Worm (Caenorhabditis elegans): ENCODE data around the gene srx-92.

srx-92 gene

ce11 chrV:7325285-7325684 lies at the start of gene srx-92:
srx-92 (minus strand) TSS chrV:7325385.
- no peak for TF ChIP-seq ztf-11 (tag; optimal IDR thresholded peaks at IDR 0.05)
- no peak for TF ChIP-seq nhr-28 (tag; optimal IDR thresholded peaks at IDR 0.05)
- no peak for TF ChIP-seq nhr-43 (tag; optimal IDR thresholded peaks at IDR 0.05; ENCODE audit: poor library complexity, severe bottlenecking)
- TF ChIP-seq unc-39 (tag; optimal IDR thresholded peaks at IDR 0.05), result no peak
- TF ChIP-seq eor-1 (tag; optimal IDR thresholded peaks at IDR 0.05), result no peak
- no peak for TF ChIP-seq sea-2 (GFP tag; optimal IDR thresholded peaks at IDR 0.05)
- TF ChIP-seq elt-1 (tag; optimal IDR thresholded peaks at IDR 0.05), result no peak

DNA sequence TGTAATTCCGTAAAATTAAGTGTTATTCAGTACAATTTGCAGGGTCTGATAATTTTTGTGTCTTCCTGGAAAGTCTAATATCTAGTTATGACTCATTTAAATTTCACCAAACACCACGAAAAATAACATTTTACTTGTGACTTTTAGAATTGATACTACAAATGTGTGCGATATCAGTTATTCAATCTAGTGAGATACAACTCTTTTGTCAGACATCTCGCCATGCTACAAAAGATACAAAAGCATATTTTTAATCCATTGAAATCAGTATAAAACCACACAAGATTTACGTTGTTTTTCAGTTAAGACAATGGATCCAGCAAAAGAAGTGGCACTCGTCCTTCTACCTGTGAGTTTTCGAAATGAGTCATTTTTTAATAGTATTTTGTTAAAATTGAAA lies 48.9 kb upstream of the srx-92 start, which contains the start of gene srx-56:
srx-56 (plus strand) TSS at position 301 of the 400 bp plus-strand sequence.
- TF ChIP-seq nfya-1 (tag; optimal IDR thresholded peaks at IDR 0.05; ENCODE audit: insufficient read depth) (no peak), nhr-23 (tag; optimal IDR thresholded peaks at IDR 0.05) (no peak), egl-27 (tag; optimal IDR thresholded peaks at IDR 0.05) (no peak), aly-2 (tag; optimal IDR thresholded peaks at IDR 0.05) (no peak), R02D3.7 (tag; optimal IDR thresholded peaks at IDR 0.05) (no peak), ceh-82 (tag; optimal IDR thresholded peaks at IDR 0.05) (no peak), ZK546.5 (tag; optimal IDR thresholded peaks at IDR 0.05) (no peak), pha-4 (tag; optimal IDR thresholded peaks at IDR 0.05) (no peak), skn-1 (tag; optimal IDR thresholded peaks at IDR 0.05) (no peak), ceh-9 (tag; optimal IDR thresholded peaks at IDR 0.05) (no peak), nhr-237 (tag; optimal IDR thresholded peaks at IDR 0.05) (no peak), nhr-28 (tag; optimal IDR thresholded peaks at IDR 0.05) (no peak)

DNA sequence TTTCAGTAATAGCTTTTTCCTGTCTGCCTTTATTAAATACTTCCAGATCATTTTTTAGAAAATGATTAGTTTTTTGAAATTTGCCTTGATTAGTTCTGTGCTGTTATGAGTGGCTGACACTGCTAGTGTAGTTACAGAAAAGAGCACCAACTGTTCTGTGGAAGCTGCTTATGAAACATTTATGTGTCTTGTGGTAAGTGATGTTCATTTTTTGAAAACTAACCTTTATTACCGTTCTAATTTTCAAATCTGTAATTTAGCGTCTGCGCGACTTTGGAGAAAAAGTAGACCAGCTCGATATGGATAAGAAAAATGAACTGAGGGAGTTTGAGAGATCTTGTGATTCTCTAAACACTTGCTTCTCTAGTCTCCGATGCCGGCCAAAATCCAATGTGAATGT lies 44.4 kb upstream of the srx-92 start, which contains the start of gene srj-14:
srj-14 (plus strand) TSS at position 131 of the 400 bp plus-strand sequence.
- TF ChIP-seq R02D3.7 (tag; optimal IDR thresholded peaks at IDR 0.05) (no peak), lsy-12 (tag; optimal IDR thresholded peaks at IDR 0.05) (no peak), ceh-9 (tag; optimal IDR thresholded peaks at IDR 0.05) (no peak), elt-1 (tag; optimal IDR thresholded peaks at IDR 0.05) (no peak), unc-39 (tag; optimal IDR thresholded peaks at IDR 0.05) (no peak), nhr-77 (tag; optimal IDR thresholded peaks at IDR 0.05) (no peak), nhr-67 (tag; optimal IDR thresholded peaks at IDR 0.05) (no peak), nhr-43 (tag; optimal IDR thresholded peaks at IDR 0.05; ENCODE audit: poor library complexity, severe bottlenecking) (no peak), nhr-11 (tag; optimal IDR thresholded peaks at IDR 0.05) (no peak), fkh-10 (GFP tag; optimal IDR thresholded peaks at IDR 0.05) (no peak), ceh-16 (tag; optimal IDR thresholded peaks at IDR 0.05) (no peak), aly-2 (tag; optimal IDR thresholded peaks at IDR 0.05) (no peak)

DNA sequence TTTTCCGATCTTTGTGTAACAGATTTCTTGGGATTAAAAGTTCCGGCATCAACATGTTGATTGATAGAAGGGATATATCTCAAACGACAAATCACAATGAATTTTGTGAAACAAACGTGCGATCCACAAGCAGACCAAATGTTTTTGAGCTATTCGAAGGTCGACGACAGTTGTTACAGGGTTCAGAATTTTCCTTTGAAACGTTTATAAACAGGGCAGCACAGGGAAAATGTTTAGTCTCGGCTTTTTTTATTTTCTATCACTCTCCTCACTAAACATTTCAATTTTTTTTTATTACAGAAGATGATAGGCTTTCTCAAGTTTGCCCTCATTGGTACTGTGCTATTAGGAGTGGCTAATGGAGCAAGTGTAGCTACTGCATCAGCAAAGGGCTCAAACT lies 39.8 kb upstream of the srx-92 start, which contains the start of gene exc-13:
exc-13 (plus strand) TSS at position 301 of the 400 bp plus-strand sequence.
- no peak for TF ChIP-seq fos-1 (tag; optimal IDR thresholded peaks at IDR 0.05)
- TF ChIP-seq zag-1 (tag; optimal IDR thresholded peaks at IDR 0.05), result no peak
- no peak for TF ChIP-seq nhr-11 (tag; optimal IDR thresholded peaks at IDR 0.05)
- TF ChIP-seq lin-39 (tag; optimal IDR thresholded peaks at IDR 0.05), result peak; percentile 2

ce11 chrV:7364059-7364458 lies 38.9 kb upstream of the srx-92 start, which contains the start of gene cyp-35A2:
cyp-35A2 (minus strand) TSS chrV:7364182.
- TF ChIP-seq hmg-11 (tag; optimal IDR thresholded peaks at IDR 0.05) (no peak), elt-2 (tag; optimal IDR thresholded peaks at IDR 0.05) (peak; percentile 86), pqm-1 (tag; optimal IDR thresholded peaks at IDR 0.05) (peak; percentile 79), daf-12 (tag; optimal IDR thresholded peaks at IDR 0.05) (no peak)

ce11 chrV:7361673-7362072 lies 36.5 kb upstream of the srx-92 start, which contains the start of gene cyp-35A1:
cyp-35A1 (minus strand) TSS chrV:7361773.
- no peak for TF ChIP-seq ZK546.5 (tag; optimal IDR thresholded peaks at IDR 0.05)
- no peak for TF ChIP-seq nhr-28 (tag; optimal IDR thresholded peaks at IDR 0.05)
- TF ChIP-seq skn-1 (tag; optimal IDR thresholded peaks at IDR 0.05), result no peak
- no peak for TF ChIP-seq zag-1 (tag; optimal IDR thresholded peaks at IDR 0.05)
- TF ChIP-seq nhr-77 (tag; optimal IDR thresholded peaks at IDR 0.05), result no peak
- no peak for TF ChIP-seq ceh-82 (tag; optimal IDR thresholded peaks at IDR 0.05)
- TF ChIP-seq ceh-16 (tag; optimal IDR thresholded peaks at IDR 0.05), result no peak
- TF ChIP-seq nhr-11 (tag; optimal IDR thresholded peaks at IDR 0.05), result no peak
- TF ChIP-seq snpc-4 (tag; optimal IDR thresholded peaks at IDR 0.05), result no peak
- no peak for TF ChIP-seq tbx-2 (tag; optimal IDR thresholded peaks at IDR 0.05)
- TF ChIP-seq jun-1 (tag; optimal IDR thresholded peaks at IDR 0.05), result no peak
- TF ChIP-seq unc-39 (tag; optimal IDR thresholded peaks at IDR 0.05), result no peak
- no peak for TF ChIP-seq aly-2 (tag; optimal IDR thresholded peaks at IDR 0.05)
- TF ChIP-seq nfya-1 (tag; optimal IDR thresholded peaks at IDR 0.05; ENCODE audit: insufficient read depth), result no peak
- TF ChIP-seq ama-1 (optimal IDR thresholded peaks at IDR 0.05), result no peak
- no peak for TF ChIP-seq lin-15B (tag; optimal IDR thresholded peaks at IDR 0.05)
- no peak for TF ChIP-seq sea-2 (GFP tag; optimal IDR thresholded peaks at IDR 0.05)
- no peak for TF ChIP-seq ceh-28 (tag; optimal IDR thresholded peaks at IDR 0.05)
